Worm (Caenorhabditis elegans): Measurements from ENCODE around the gene hrpf-2.

DNA sequence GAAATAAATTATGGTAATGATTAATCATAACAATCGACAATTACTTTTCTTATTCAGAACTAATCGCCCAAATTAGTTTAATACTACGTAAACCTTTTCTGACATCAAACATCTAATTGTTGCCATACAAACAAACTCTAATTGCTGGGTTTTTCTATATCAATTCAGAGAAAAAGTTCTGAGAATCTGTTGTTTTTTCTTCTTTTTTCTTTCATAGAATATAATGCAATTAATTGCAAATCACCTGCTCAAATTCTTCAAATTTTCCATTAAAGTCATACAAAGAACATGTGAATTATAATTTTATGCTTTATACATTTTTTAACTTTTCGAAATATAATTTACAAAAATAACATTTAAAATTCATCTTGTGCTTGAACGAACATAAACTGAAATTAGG, 27.1 kb upstream of the hrpf-2 start:
- TF ChIP-seq dox-1 (GFP tag; IDR thresholded peaks at IDR 0.05) (no peak), him-1 (tag; optimal IDR thresholded peaks at IDR 0.05) (no peak), D2030.7 (GFP tag; IDR thresholded peaks at IDR 0.05) (no peak), mcd-1 (GFP tag; IDR thresholded peaks at IDR 0.05) (no peak), lsl-1 (GFP tag; optimal IDR thresholded peaks at IDR 0.05) (no peak), egrh-3 (GFP tag; IDR thresholded peaks at IDR 0.05) (no peak), snpc-4 (GFP tag; optimal IDR thresholded peaks at IDR 0.05) (no peak), snpc-4 (tag; optimal IDR thresholded peaks at IDR 0.05) (no peak), Y53F4B.3 (GFP tag; IDR thresholded peaks at IDR 0.05) (no peak), ama-1 (optimal IDR thresholded peaks at IDR 0.05) (no peak), ama-1 (GFP tag; optimal IDR thresholded peaks at IDR 0.05) (no peak), sptf-2 (GFP tag; optimal IDR thresholded peaks at IDR 0.05) (no peak)
